Worm (Caenorhabditis elegans): ENCODE measurements around the gene fbxo-11.2.

DNA sequence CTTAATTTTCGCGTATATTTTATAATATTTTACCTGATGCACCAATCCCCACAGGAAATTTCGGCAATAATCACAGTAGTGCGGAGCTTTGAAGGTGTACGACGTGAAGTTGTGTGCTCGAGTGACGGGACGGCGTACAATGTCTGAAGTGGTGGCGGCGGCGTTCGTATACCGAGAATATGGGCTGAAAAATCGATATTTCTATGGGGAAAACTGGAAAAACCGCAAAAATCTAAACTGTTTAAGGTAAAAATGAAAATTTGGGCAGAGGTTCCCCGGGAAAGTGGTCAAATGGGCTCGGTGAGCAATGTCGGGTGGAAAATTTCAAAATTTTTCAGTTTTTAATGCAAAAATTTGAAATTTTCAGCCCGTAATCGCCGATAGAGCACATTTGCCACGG is 18.2 kb downstream of the fbxo-11.2 start:
- TF ChIP-seq flt-1 (GFP tag; IDR thresholded peaks at IDR 0.05) (no peak), ztf-29 (GFP tag; IDR thresholded peaks at IDR 0.05) (no peak), tab-1 (GFP tag; IDR thresholded peaks at IDR 0.05) (no peak), ref-1 (GFP tag; conservative IDR thresholded peaks at IDR 0.05) (no peak), cog-1 (tag; optimal IDR thresholded peaks at IDR 0.05) (no peak), T22C8.4 (GFP tag; IDR thresholded peaks at IDR 0.05) (no peak), klf-2 (GFP tag; conservative IDR thresholded peaks at IDR 0.05) (no peak), ztf-23 (GFP tag; IDR thresholded peaks at IDR 0.05) (no peak), med-1 (GFP tag; optimal IDR thresholded peaks at IDR 0.05; ENCODE audit: insufficient read depth) (no peak)
